Worm (Caenorhabditis elegans) whole organism, L1 larva: ENCODE data around the gene F14H3.6.

Experiments
- C04F5.9 ChIP-seq: sonication (generic microtip); optimal IDR thresholded peaks from 2 replicates; lab custom pipeline; 2016; ENCODE audit warnings: missing genetic modification characterization, missing compliant biosample characterization
- C16A3.4 ChIP-seq: fragments of 150-350 bp; optimal IDR thresholded peaks from 2 replicates; lab custom pipeline; 2014; ENCODE audit warnings: missing biosample characterization, missing genetic modification characterization
- C34B4.2 ChIP-seq: sonication (generic microtip); optimal IDR thresholded peaks from 2 replicates; lab custom pipeline; 2017; ENCODE audit warnings: mild to moderate bottlenecking, missing genetic modification characterization, missing compliant biosample characterization
- alr-1 ChIP-seq: fragments of 200-800 bp; sonication (Bioruptor generic); optimal IDR thresholded peaks from 2 replicates; lab custom pipeline; 2018; ENCODE audit warnings: borderline replicate concordance, mild to moderate bottlenecking, missing genetic modification characterization, missing compliant biosample characterization
- ceh-82 ChIP-seq, 3 experiments: fragments of 150-350 bp in 1 of 3; sonication (generic microtip) in 2 of 3; optimal IDR thresholded peaks; 2 replicates each; lab custom pipeline; 2014 to 2017; ENCODE audit warnings: missing biosample characterization in 3 of 3, missing genetic modification characterization in 3 of 3
- dpl-1 ChIP-seq, 3 experiments: fragments of 150-350 bp in 2 of 3; sonication (generic microtip) in 1 of 3; optimal IDR thresholded peaks; 2 replicates each; lab custom pipeline; 2014 to 2017; ENCODE audit warnings: missing biosample characterization in 3 of 3, missing genetic modification characterization in 3 of 3, missing genetic modification reagents in 3 of 3
- efl-1 ChIP-seq, 4 experiments: fragments of 150-350 bp; optimal IDR thresholded peaks in 3 of 4; peaks in 1 of 4; 1 replicate in 1 of 4; 2 replicates in 3 of 4; lab custom pipeline; 2014; ENCODE audit warnings: missing biosample characterization in 2 of 4, missing genetic modification characterization in 2 of 4, missing genetic modification reagents in 2 of 4
- elt-2 ChIP-seq: sonication (generic microtip); optimal IDR thresholded peaks from 2 replicates; lab custom pipeline; 2016; ENCODE audit warnings: missing genetic modification characterization, mild to moderate bottlenecking, inconsistent platforms, missing compliant biosample characterization, missing genetic modification reagents
- elt-3 ChIP-seq, 6 experiments: fragments of 150-350 bp in 1 of 6; sonication (generic microtip); optimal IDR thresholded peaks; 2 replicates each; lab custom pipeline; 2017 to 2018; ENCODE audit warnings: missing biosample characterization in 6 of 6, missing genetic modification characterization in 6 of 6, inconsistent platforms in 1 of 6
- ets-5 ChIP-seq: fragments of 200-800 bp; sonication (Bioruptor generic); IDR thresholded peaks from 2 replicates; pipeline ENCODE4 v1.3.6; 2022; ENCODE audit warnings: missing genetic modification characterization, missing compliant biosample characterization
- fkh-10 ChIP-seq: sonication (generic microtip); optimal IDR thresholded peaks from 2 replicates; lab custom pipeline; 2017; ENCODE audit warnings: missing biosample characterization, missing genetic modification reagents, missing genetic modification characterization
- grh-1 ChIP-seq: fragments of 200-800 bp; sonication (Bioruptor generic); IDR thresholded peaks from 2 replicates; pipeline ENCODE4 v1.3.6; 2022; ENCODE audit warnings: missing genetic modification reagents, missing genetic modification characterization, missing compliant biosample characterization
- hlh-4 ChIP-seq: sonication (generic microtip); optimal IDR thresholded peaks from 2 replicates; lab custom pipeline; 2016; ENCODE audit warnings: mild to moderate bottlenecking, missing genetic modification characterization, missing compliant biosample characterization
- isw-1 ChIP-seq: fragments of 200-800 bp; sonication (Bioruptor generic); IDR thresholded peaks from 2 replicates; pipeline ENCODE4 v1.3.6; 2022; ENCODE audit warnings: missing genetic modification characterization, missing compliant biosample characterization
- jun-1 ChIP-seq: fragments of 150-350 bp; optimal IDR thresholded peaks from 2 replicates; lab custom pipeline; 2014; ENCODE audit warnings: missing biosample characterization, missing genetic modification reagents, missing genetic modification characterization
- lin-15B ChIP-seq: fragments of 150-350 bp; sonication (generic microtip); optimal IDR thresholded peaks from 3 replicates; lab custom pipeline; 2014; ENCODE audit warnings: missing biosample characterization, missing genetic modification characterization
- lsy-2 ChIP-seq, 2 experiments: fragments of 150-350 bp; optimal IDR thresholded peaks; 2 replicates each; lab custom pipeline; 2014; ENCODE audit warnings: missing biosample characterization in 2 of 2, missing genetic modification characterization in 2 of 2
- mab-9 ChIP-seq: fragments of 200-800 bp; sonication (Bioruptor generic); IDR thresholded peaks from 2 replicates; pipeline ENCODE4 v1.3.6; 2022; ENCODE audit warnings: missing genetic modification reagents, missing genetic modification characterization, missing compliant biosample characterization
- mdl-1 ChIP-seq, 2 experiments: fragments of 150-350 bp; optimal IDR thresholded peaks; 2 replicates each; lab custom pipeline; 2014 to 2017; ENCODE audit warnings: missing biosample characterization in 2 of 2, missing genetic modification characterization in 2 of 2, inconsistent platforms in 1 of 2
- mef-2 ChIP-seq: fragments of 150-350 bp; optimal IDR thresholded peaks from 2 replicates; lab custom pipeline; 2014; ENCODE audit warnings: missing biosample characterization, missing genetic modification characterization
- mep-1 ChIP-seq: fragments of 150-350 bp; optimal IDR thresholded peaks from 2 replicates; lab custom pipeline; 2014; ENCODE audit warnings: missing biosample characterization, missing genetic modification characterization
- nhr-11 ChIP-seq: fragments of 150-350 bp; optimal IDR thresholded peaks from 2 replicates; lab custom pipeline; 2014; ENCODE audit warnings: missing biosample characterization, missing genetic modification characterization
- nhr-28 ChIP-seq: fragments of 150-350 bp; optimal IDR thresholded peaks from 2 replicates; lab custom pipeline; 2014; ENCODE audit warnings: missing biosample characterization, missing genetic modification characterization
- pqm-1 ChIP-seq: sonication (generic microtip); optimal IDR thresholded peaks from 3 replicates; lab custom pipeline; 2017; ENCODE audit warnings: missing biosample characterization, missing genetic modification characterization
- skn-1 ChIP-seq: fragments of 150-350 bp; optimal IDR thresholded peaks from 2 replicates; lab custom pipeline; 2014; ENCODE audit warnings: missing biosample characterization, missing genetic modification characterization
- snpc-4 ChIP-seq: fragments of 150-350 bp; optimal IDR thresholded peaks from 2 replicates; lab custom pipeline; 2014; ENCODE audit warnings: missing biosample characterization, missing genetic modification characterization
- sox-4 ChIP-seq: sonication (generic microtip); optimal IDR thresholded peaks from 2 replicates; lab custom pipeline; 2016; ENCODE audit warnings: missing genetic modification characterization, missing compliant biosample characterization
- sptf-1 ChIP-seq: fragments of 150-350 bp; optimal IDR thresholded peaks from 2 replicates; lab custom pipeline; 2014; ENCODE audit warnings: missing biosample characterization, missing genetic modification characterization
- unc-62 ChIP-seq: fragments of 150-350 bp; optimal IDR thresholded peaks from 2 replicates; lab custom pipeline; 2014; ENCODE audit warnings: missing biosample characterization, missing genetic modification reagents, missing genetic modification characterization
- xbp-1 ChIP-seq: sonication (generic microtip); optimal IDR thresholded peaks from 2 replicates; lab custom pipeline; 2016; ENCODE audit warnings: missing genetic modification characterization, missing compliant biosample characterization
- ztf-11 ChIP-seq, 2 experiments: sonication (generic microtip); optimal IDR thresholded peaks; 2 replicates each; lab custom pipeline; 2016 to 2017; ENCODE audit warnings: missing genetic modification characterization in 2 of 2, missing biosample characterization in 1 of 2, missing compliant biosample characterization in 1 of 2
- ztf-4 ChIP-seq: fragments of 150-350 bp; optimal IDR thresholded peaks from 2 replicates; lab custom pipeline; 2014; ENCODE audit warnings: missing biosample characterization, missing genetic modification characterization

The F14H3.6 gene

DNA sequence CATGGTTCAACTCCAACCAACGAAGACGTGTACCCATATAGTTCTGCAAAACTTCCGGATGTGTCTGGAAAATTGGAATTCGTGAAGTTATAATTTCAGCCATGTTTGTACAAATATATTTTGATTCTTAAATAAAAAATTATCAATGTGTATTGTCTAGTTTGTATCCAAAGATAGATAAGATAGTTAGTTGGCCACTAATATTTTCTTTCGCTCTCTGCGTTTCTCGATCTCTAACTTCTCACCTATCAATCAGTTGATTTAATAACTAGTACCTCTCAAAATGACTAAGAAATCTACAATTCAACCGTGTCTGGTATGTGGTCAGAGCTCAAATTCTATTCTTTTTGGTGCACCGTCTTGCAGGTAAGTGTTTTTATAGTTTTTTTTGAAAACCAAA, 12.5 kb upstream of the F14H3.6 start, which contains the start of gene nhr-176:
nhr-176 (plus strand) TSS at position 159 of the 400 bp plus-strand sequence.
- no peak for TF ChIP-seq efl-1 (optimal IDR thresholded peaks at IDR 0.05; lab: Kevin White, UChicago)
- peak in 1 of 2 experiments; percentile 34 for TF ChIP-seq efl-1 (GFP tag; optimal IDR thresholded peaks at IDR 0.05 in 1 of 2; lab: Kevin White, UChicago)
- TF ChIP-seq mab-9 (GFP tag; lab: Robert Waterston, UW), result no peak
- TF ChIP-seq elt-2, result peak; percentile 36
- TF ChIP-seq, all 84 proteins: peak for 2

DNA sequence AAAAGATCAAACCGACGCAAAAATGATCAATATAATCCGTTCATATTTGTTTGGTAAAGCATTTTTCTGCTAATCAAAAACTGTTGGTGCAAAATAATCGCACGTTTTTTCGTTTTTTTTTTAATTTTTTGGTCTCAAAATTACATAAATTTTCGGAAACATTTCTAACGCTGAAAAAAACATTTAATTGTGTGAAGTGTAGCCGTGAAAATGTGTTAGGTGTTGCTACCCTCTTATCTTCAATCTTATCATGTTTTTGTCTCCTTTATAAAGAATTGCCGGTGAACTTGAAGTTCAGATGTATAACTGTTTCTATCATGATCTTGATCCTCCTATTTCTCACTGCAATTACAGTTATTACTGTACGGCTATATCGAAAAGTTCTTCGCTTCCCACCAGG, 10.2 kb upstream of the F14H3.6 start, which contains the start of gene cyp-35D1:
cyp-35D1 (plus strand) TSS at position 301 of the 400 bp plus-strand sequence.
- TF ChIP-seq ztf-4 (no peak), skn-1 (tag; lab: Kevin White, UChicago) (no peak)

DNA sequence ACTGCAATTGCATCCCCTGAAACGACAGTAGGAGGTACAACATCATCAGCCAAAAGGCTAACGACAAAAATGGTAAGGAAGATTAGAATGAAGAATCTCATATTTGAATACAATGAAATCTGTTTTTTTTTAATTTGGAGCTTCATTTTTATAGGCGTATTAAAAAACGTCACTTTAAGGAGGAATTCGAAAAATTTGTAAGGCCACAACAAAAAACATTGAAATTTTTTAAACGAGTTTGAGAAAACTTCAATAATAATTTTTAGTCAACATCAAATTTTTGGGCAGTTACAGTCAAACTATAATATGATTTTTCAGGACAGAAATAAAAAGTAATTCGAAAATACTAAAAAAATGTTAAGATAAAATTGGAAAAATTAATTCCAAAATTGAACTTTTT, 4.1 kb upstream of the F14H3.6 start, which contains the start of gene F14H3.14:
F14H3.14 (minus strand) TSS at position 101 of the 400 bp plus-strand sequence.
- TF ChIP-seq ztf-11 (tag; optimal IDR thresholded peaks at IDR 0.05; lab: Kevin White, UChicago), result no peak
- no peak for TF ChIP-seq hlh-4 (tag; lab: Kevin White, UChicago)
- TF ChIP-seq sptf-1 (tag; lab: Kevin White, UChicago), result no peak
- TF ChIP-seq sox-4 (tag; lab: Kevin White, UChicago), result no peak

- TF ChIP-seq snpc-4 (tag; lab: Kevin White, UChicago) (no peak), nhr-11 (no peak), dpl-1 (GFP tag; optimal IDR thresholded peaks at IDR 0.05; lab: Kevin White, UChicago) (no peak), unc-62 (GFP tag; lab: Kevin White, UChicago) (no peak), ceh-82 (tag; optimal IDR thresholded peaks at IDR 0.05; lab: Kevin White, UChicago) (no peak), alr-1 (no peak), isw-1 (no peak), grh-1 (GFP tag; lab: Robert Waterston, UW) (no peak), mef-2 (tag; lab: Kevin White, UChicago) (no peak), xbp-1 (tag; lab: Kevin White, UChicago) (no peak), C16A3.4 (tag; lab: Kevin White, UChicago) (no peak), fkh-10 (no peak), ztf-11 (tag; optimal IDR thresholded peaks at IDR 0.05; lab: Kevin White, UChicago) (no peak)
Observed at ce11 chrV:16061993-16062392, 3.3 kb upstream of the F14H3.6 start, which contains the start of gene fbxa-100. Gene fbxa-100 (minus strand): TSS chrV:16062093.

- TF ChIP-seq jun-1 (no peak), lsy-2 (tag; optimal IDR thresholded peaks at IDR 0.05; lab: Kevin White, UChicago) (no peak), C16A3.4 (tag; lab: Kevin White, UChicago) (no peak), mdl-1 (tag; optimal IDR thresholded peaks at IDR 0.05; lab: Kevin White, UChicago) (no peak), lin-15B (tag; lab: Kevin White, UChicago) (no peak), C04F5.9 (tag; lab: Kevin White, UChicago) (no peak), pqm-1 (tag; lab: Kevin White, UChicago) (no peak), efl-1 (optimal IDR thresholded peaks at IDR 0.05; lab: Kevin White, UChicago) (no peak), efl-1 (GFP tag; optimal IDR thresholded peaks at IDR 0.05 in 1 of 2; lab: Kevin White, UChicago) (no peak), mep-1 (no peak)
Observed at ce11 chrV:16060135-16060534, 1.4 kb upstream of the F14H3.6 start, which contains the start of gene F14H3.15. Gene F14H3.15 (minus strand): TSS chrV:16060235.

- TF ChIP-seq mep-1, result no peak
- no peak for TF ChIP-seq efl-1 (optimal IDR thresholded peaks at IDR 0.05; lab: Kevin White, UChicago)
- TF ChIP-seq efl-1 (GFP tag; optimal IDR thresholded peaks at IDR 0.05 in 1 of 2; lab: Kevin White, UChicago), result peak in 1 of 2 experiments; percentile 12
- TF ChIP-seq elt-3 (tag; optimal IDR thresholded peaks at IDR 0.05; lab: Kevin White, UChicago), result no peak
- TF ChIP-seq nhr-28 (tag; lab: Kevin White, UChicago), result no peak
- no peak for TF ChIP-seq mef-2 (tag; lab: Kevin White, UChicago)
- no peak for TF ChIP-seq ets-5 (GFP tag; lab: Robert Waterston, UW)
- TF ChIP-seq C34B4.2 (tag; lab: Kevin White, UChicago), result no peak
Observed at ce11 chrV:16057010-16057463, 1.7 kb downstream of the F14H3.6 start, which contains the start of gene F14H3.5. Gene F14H3.5 (minus strand): TSS chrV:16057060.
